Worm (Caenorhabditis elegans): Measurements from ENCODE around the gene T22B7.22.

ce11 chrX:5616000-5616399 lies 43.8 kb upstream of the T22B7.22 start:
- TF ChIP-seq F55B11.4 (tag; optimal IDR thresholded peaks at IDR 0.05; ENCODE audit: borderline replicate concordance, insufficient read depth): no peak
- TF ChIP-seq hsf-1 (GFP tag; IDR thresholded peaks at IDR 0.05): no peak
- no peak for TF ChIP-seq nhr-27 (tag; optimal IDR thresholded peaks at IDR 0.05)
- no peak for TF ChIP-seq cebp-2 (GFP tag; IDR thresholded peaks at IDR 0.05)
- TF ChIP-seq rpc-1 (optimal IDR thresholded peaks at IDR 0.05): no peak
- no peak for TF ChIP-seq rpc-1 (tag; optimal IDR thresholded peaks at IDR 0.05)
- TF ChIP-seq madf-8 (GFP tag; conservative IDR thresholded peaks at IDR 0.05): no peak
- TF ChIP-seq ceh-40 (GFP tag; IDR thresholded peaks at IDR 0.05): no peak
- no peak for TF ChIP-seq nhr-120 (GFP tag; IDR thresholded peaks at IDR 0.05)
- TF ChIP-seq unc-62 (GFP tag; optimal IDR thresholded peaks at IDR 0.05): no peak
- TF ChIP-seq rcor-1 (GFP tag; IDR thresholded peaks at IDR 0.05): no peak
- TF ChIP-seq ama-1 (optimal IDR thresholded peaks at IDR 0.05): no peak
- TF ChIP-seq ama-1 (GFP tag; optimal IDR thresholded peaks at IDR 0.05): no peak
